Worm (Caenorhabditis elegans): Measurements from ENCODE around the gene acsd-1.

ce11 chrIII:1166388-1166787 is 50.1 kb downstream of the acsd-1 start:
- TF ChIP-seq ets-4 (tag; optimal IDR thresholded peaks at IDR 0.05) (no peak), npax-4 (tag; optimal IDR thresholded peaks at IDR 0.05) (no peak), hlh-15 (tag; optimal IDR thresholded peaks at IDR 0.05) (no peak), ceh-9 (tag; optimal IDR thresholded peaks at IDR 0.05) (no peak), ceh-30 (tag; optimal IDR thresholded peaks at IDR 0.05) (no peak), elt-2 (tag; optimal IDR thresholded peaks at IDR 0.05) (no peak), ttx-3 (tag; optimal IDR thresholded peaks at IDR 0.05) (no peak), tbx-2 (tag; optimal IDR thresholded peaks at IDR 0.05) (no peak), ceh-34 (tag; optimal IDR thresholded peaks at IDR 0.05) (no peak)
